Worm (Caenorhabditis elegans) whole organism, L2 larva: Measurements from ENCODE around the gene F37B12.1.

Experiments used
- ZK546.5 ChIP-seq: sonication (generic microtip); optimal IDR thresholded peaks from 2 replicates; lab custom pipeline; 2017; ENCODE audit warnings: missing biosample characterization, missing genetic modification characterization
- alr-1 ChIP-seq: fragments of 150-350 bp; optimal IDR thresholded peaks from 2 replicates; lab custom pipeline; 2014; ENCODE audit warnings: missing biosample characterization, missing genetic modification characterization
- aly-2 ChIP-seq: fragments of 150-350 bp; optimal IDR thresholded peaks from 2 replicates; lab custom pipeline; 2014; ENCODE audit warnings: missing biosample characterization, missing genetic modification characterization
- ama-1 ChIP-seq: fragments of 150-350 bp; optimal IDR thresholded peaks from 2 replicates; lab custom pipeline; 2018; ENCODE audit warnings: inconsistent platforms
- blmp-1 ChIP-seq: sonication (generic microtip); optimal IDR thresholded peaks from 2 replicates; lab custom pipeline; 2017; ENCODE audit warnings: missing genetic modification characterization, mild to moderate bottlenecking, missing compliant biosample characterization, antibody characterized with exemption, moderate library complexity; ENCODE audit not compliant: insufficient read depth
- elt-1 ChIP-seq: fragments of 150-350 bp; optimal IDR thresholded peaks from 2 replicates; lab custom pipeline; 2014; ENCODE audit warnings: missing biosample characterization, missing genetic modification characterization
- lin-13 ChIP-seq: fragments of 150-350 bp; optimal IDR thresholded peaks from 2 replicates; lab custom pipeline; 2014; ENCODE audit warnings: missing biosample characterization, missing genetic modification reagents, missing genetic modification characterization
- lsy-2 ChIP-seq, 2 experiments: fragments of 150-350 bp in 1 of 2; sonication (generic microtip) in 1 of 2; optimal IDR thresholded peaks; 2 replicates each; lab custom pipeline; 2014 to 2017; ENCODE audit warnings: missing biosample characterization in 2 of 2, missing genetic modification characterization in 2 of 2
- nhr-11 ChIP-seq: fragments of 150-350 bp; optimal IDR thresholded peaks from 2 replicates; lab custom pipeline; 2014; ENCODE audit warnings: missing biosample characterization, missing genetic modification characterization
- nhr-12 ChIP-seq: fragments of 150-350 bp; optimal IDR thresholded peaks from 2 replicates; lab custom pipeline; 2014; ENCODE audit warnings: missing biosample characterization, missing genetic modification characterization
- unc-39 ChIP-seq: fragments of 150-350 bp; optimal IDR thresholded peaks from 2 replicates; lab custom pipeline; 2014; ENCODE audit warnings: missing biosample characterization, missing genetic modification characterization
- unc-62 ChIP-seq: fragments of 150-350 bp; optimal IDR thresholded peaks from 2 replicates; lab custom pipeline; 2014; ENCODE audit warnings: missing biosample characterization, missing genetic modification reagents, missing genetic modification characterization

DNA sequence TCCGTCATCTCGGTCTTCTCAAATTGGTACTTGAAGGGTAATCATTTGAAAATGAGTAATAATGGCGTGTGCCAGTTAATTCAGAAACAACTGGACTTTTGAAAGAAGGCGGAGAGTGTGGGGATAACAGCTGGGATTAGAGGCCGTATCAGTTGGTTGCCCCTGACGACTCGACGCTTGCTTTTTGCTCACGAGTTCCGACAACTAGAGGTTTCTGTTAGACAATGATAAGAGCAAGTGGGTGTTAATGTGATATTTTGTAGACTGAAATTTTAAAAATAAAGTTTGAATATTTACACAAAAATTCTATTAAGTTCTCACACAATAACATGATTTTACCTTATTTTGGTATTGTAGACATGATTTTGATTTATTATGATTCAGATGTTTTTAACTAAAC lies 24.0 kb downstream of the F37B12.1 start, which contains the start of gene F44G4.7:
- TF ChIP-seq blmp-1 (tag; lab: Kevin White, UChicago) = no peak
- no peak for TF ChIP-seq elt-1
- TF ChIP-seq ZK546.5 (tag; lab: Kevin White, UChicago) = no peak
- no peak for TF ChIP-seq alr-1 (tag; lab: Kevin White, UChicago)
- no peak for TF ChIP-seq aly-2
- TF ChIP-seq nhr-12 = no peak
- TF ChIP-seq nhr-11 = no peak
- TF ChIP-seq ama-1 (lab: Kevin White, UChicago) = no peak
- no peak for TF ChIP-seq lsy-2 (tag; optimal IDR thresholded peaks at IDR 0.05; lab: Kevin White, UChicago)
- TF ChIP-seq unc-39 (tag; lab: Kevin White, UChicago) = no peak
- no peak for TF ChIP-seq lin-13 (GFP tag; lab: Kevin White, UChicago)
- no peak for TF ChIP-seq unc-62
